Fruit fly (Drosophila melanogaster) whole organism, prepupa: Measurements from ENCODE around the gene CG43332.

Experiments
- CG15336 ChIP-seq: fragments of 200-800 bp; sonication (Bioruptor generic); IDR thresholded peaks from 2 replicates; pipeline ENCODE4 v1.3.6; 2022; ENCODE audit warnings: missing biosample characterization, missing genetic modification characterization
- CG4318 ChIP-seq: fragments of 200-800 bp; sonication (Bioruptor generic); optimal IDR thresholded peaks from 3 replicates; lab custom pipeline; 2017; ENCODE audit warnings: missing biosample characterization, mild to moderate bottlenecking, missing genetic modification characterization
- Eip75B ChIP-seq: fragments of 200-800 bp; sonication (Bioruptor generic); optimal IDR thresholded peaks from 3 replicates; lab custom pipeline; 2016; ENCODE audit warnings: missing biosample characterization, missing genetic modification characterization
- Ets96B ChIP-seq: fragments of 200-800 bp; optimal IDR thresholded peaks from 2 replicates; lab custom pipeline; 2019; ENCODE audit warnings: missing biosample characterization, mild to moderate bottlenecking, missing genetic modification characterization, moderate library complexity
- Hr39 ChIP-seq: fragments of 200-800 bp; sonication (Bioruptor generic); optimal IDR thresholded peaks from 2 replicates; lab custom pipeline; 2016; ENCODE audit warnings: missing biosample characterization, missing genetic modification characterization
- dsx ChIP-seq: fragments of 200-800 bp; optimal IDR thresholded peaks from 3 replicates; lab custom pipeline; 2019; ENCODE audit warnings: missing biosample characterization, mild to moderate bottlenecking, missing genetic modification characterization, moderate library complexity; ENCODE audit not compliant: poor library complexity, severe bottlenecking

- TF ChIP-seq CG15336 (GFP tag; lab: Robert Waterston, UW) (no peak), dsx (GFP tag; lab: Kevin White, UChicago) (no peak), Eip75B (GFP tag; lab: Kevin White, UChicago) (no peak), Hr39 (GFP tag; lab: Kevin White, UChicago) (no peak), Ets96B (tag; lab: Kevin White, UChicago) (no peak), CG4318 (GFP tag; lab: Kevin White, UChicago) (no peak)
Measured at dm6 chr2L:14125630-14126029, 37.4 kb downstream of the CG43332 start.
